Worm (Caenorhabditis elegans) whole organism, late embryonic: ENCODE measurements around the gene hda-5.

Experiments used
- ceh-30 ChIP-seq: fragments of 150-350 bp; optimal IDR thresholded peaks from 2 replicates; lab custom pipeline; 2014; ENCODE audit warnings: missing biosample characterization, missing genetic modification characterization
- ceh-6 ChIP-seq: fragments of 200-800 bp; sonication (Bioruptor generic); optimal IDR thresholded peaks from 2 replicates; lab custom pipeline; 2018; ENCODE audit warnings: mild to moderate bottlenecking, missing genetic modification characterization, missing compliant biosample characterization
- ets-4 ChIP-seq: sonication (generic microtip); optimal IDR thresholded peaks from 2 replicates; lab custom pipeline; 2016; ENCODE audit warnings: missing genetic modification characterization, missing compliant biosample characterization
- pros-1 ChIP-seq: fragments of 150-350 bp; optimal IDR thresholded peaks from 2 replicates; lab custom pipeline; 2014; ENCODE audit warnings: missing biosample characterization, missing genetic modification reagents, missing genetic modification characterization
- sox-2 ChIP-seq: fragments of 200-800 bp; sonication (Bioruptor generic); IDR thresholded peaks from 2 replicates; pipeline ENCODE4 v1.3.6; 2022; ENCODE audit warnings: missing genetic modification reagents, missing genetic modification characterization, missing compliant biosample characterization
- unc-55 ChIP-seq: sonication (generic microtip); optimal IDR thresholded peaks from 2 replicates; lab custom pipeline; 2017; ENCODE audit warnings: missing biosample characterization, missing genetic modification reagents, missing genetic modification characterization

ce11 chrII:11811241-11811640 lies 12.4 kb downstream of the hda-5 start:
- TF ChIP-seq unc-55 (GFP tag; lab: Kevin White, UChicago), result no peak
- TF ChIP-seq ets-4 (tag; lab: Kevin White, UChicago), result no peak
- TF ChIP-seq ceh-30 (tag; lab: Kevin White, UChicago), result no peak
- TF ChIP-seq ceh-6 (GFP tag; lab: Kevin White, UChicago), result no peak
- no peak for TF ChIP-seq sox-2 (GFP tag; lab: Robert Waterston, UW)
- no peak for TF ChIP-seq pros-1 (tag; lab: Kevin White, UChicago)
